Worm (Caenorhabditis elegans): ENCODE data around the gene fbxl-2.

DNA sequence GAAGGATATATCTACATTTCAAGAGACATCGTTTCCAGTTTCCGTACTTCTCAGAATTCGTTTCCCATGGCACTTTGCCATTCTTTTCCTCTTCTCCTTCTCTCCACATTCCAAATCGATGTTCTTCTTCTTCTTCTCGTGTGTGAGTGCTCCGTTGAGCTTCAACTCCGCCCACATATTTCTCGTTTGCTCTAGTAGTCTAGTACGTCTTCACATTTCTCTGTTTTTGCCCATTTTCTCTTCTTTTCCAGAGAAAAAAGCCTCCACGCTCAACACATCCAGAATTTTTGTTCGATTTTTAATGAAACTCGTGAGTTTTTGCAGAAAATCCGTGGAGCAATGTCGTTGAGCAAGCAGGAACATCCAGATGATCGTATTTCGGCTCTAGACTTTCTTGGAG lies 48.2 kb upstream of the fbxl-2 start, which contains the start of gene T04A8.18:
- TF ChIP-seq him-1 (tag; optimal IDR thresholded peaks at IDR 0.05): no peak
- TF ChIP-seq ceh-27 (GFP tag; optimal IDR thresholded peaks at IDR 0.05): no peak
- no peak for TF ChIP-seq C17E4.6 (GFP tag; IDR thresholded peaks at IDR 0.05)
- TF ChIP-seq nfya-1 (tag; optimal IDR thresholded peaks at IDR 0.05; ENCODE audit: borderline replicate concordance, insufficient read depth): no peak
- TF ChIP-seq dpl-1 (GFP tag; optimal IDR thresholded peaks at IDR 0.05): no peak
- TF ChIP-seq unc-62 (GFP tag; optimal IDR thresholded peaks at IDR 0.05): no peak
- no peak for TF ChIP-seq sea-2 (GFP tag; IDR thresholded peaks at IDR 0.05)
- no peak for TF ChIP-seq egl-44 (GFP tag; IDR thresholded peaks at IDR 0.05)
- no peak for TF ChIP-seq somi-1 (GFP tag; optimal IDR thresholded peaks at IDR 0.05)
